Fruit fly (Drosophila melanogaster) whole organism: Measurements from ENCODE around the gene CG10194.

Experiments
- CG8478 ChIP-seq: fragments of >200 bp; optimal IDR thresholded peaks from 2 replicates; lab custom pipeline; 2018; ENCODE audit warnings: inconsistent platforms
- Dll ChIP-seq: fragments of >200 bp; optimal IDR thresholded peaks from 2 replicates; lab custom pipeline; 2017
- pan ChIP-seq: fragments of >200 bp; optimal IDR thresholded peaks from 2 replicates; lab custom pipeline; 2017
- usp ChIP-seq: fragments of >200 bp; optimal IDR thresholded peaks from 2 replicates; lab custom pipeline; 2017; ENCODE audit warnings: missing biosample characterization, missing genetic modification characterization, mixed read lengths

DNA sequence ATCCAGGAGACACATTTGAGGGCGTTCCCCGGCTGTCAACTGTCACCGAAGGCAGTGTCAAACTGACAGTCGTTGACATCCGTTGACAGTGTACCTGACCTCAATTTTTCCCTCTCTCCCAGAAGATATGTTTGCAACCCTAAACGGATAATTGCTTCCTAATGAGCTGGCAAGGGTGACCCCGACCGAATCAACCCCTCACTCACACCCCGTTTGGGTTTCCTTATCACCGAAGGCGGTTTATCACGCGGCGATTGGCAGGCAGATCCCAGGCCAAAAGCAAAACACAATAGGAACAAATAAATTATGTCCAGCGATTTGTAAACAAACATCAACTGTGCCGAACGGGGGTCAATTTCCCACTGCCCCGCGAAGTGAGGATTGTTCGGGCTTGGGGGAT is 30.5 kb downstream of the CG10194 start:
- TF ChIP-seq usp (GFP tag; lab: Kevin White, UChicago) = no peak
- TF ChIP-seq CG8478 (lab: Kevin White, UChicago) = no peak
- no peak for TF ChIP-seq Dll (lab: Kevin White, UChicago)
- no peak for TF ChIP-seq pan (lab: Kevin White, UChicago)
